Worm (Caenorhabditis elegans): ENCODE results near the gene fbxb-43.

ce11 chrII:1538589-1538988 is 2.6 kb downstream of the fbxb-43 start, which contains the start of gene fbxb-44:
- no peak for TF ChIP-seq fos-1 (tag; optimal IDR thresholded peaks at IDR 0.05)
- TF ChIP-seq nhr-19 (GFP tag; conservative IDR thresholded peaks at IDR 0.05) = no peak
- no peak for TF ChIP-seq elt-3 (tag; optimal IDR thresholded peaks at IDR 0.05)
- no peak for TF ChIP-seq nhr-12 (tag; optimal IDR thresholded peaks at IDR 0.05)
- TF ChIP-seq nhr-90 (tag; optimal IDR thresholded peaks at IDR 0.05; ENCODE audit: poor library complexity) = no peak
- TF ChIP-seq ztf-11 (tag; optimal IDR thresholded peaks at IDR 0.05) = no peak
- TF ChIP-seq ces-1 (GFP tag; optimal IDR thresholded peaks at IDR 0.05) = no peak
- no peak for TF ChIP-seq C04F5.9 (tag; optimal IDR thresholded peaks at IDR 0.05)
- TF ChIP-seq fkh-8 (tag; optimal IDR thresholded peaks at IDR 0.05) = no peak
- TF ChIP-seq nhr-77 (tag; optimal IDR thresholded peaks at IDR 0.05) = no peak

All from whole organism, L1 larva.